Worm (Caenorhabditis elegans): ENCODE results near the gene aak-1.

The aak-1 gene

ce11 chrIII:8719769-8720252 lies 41.1 kb downstream of the aak-1 start, which contains the start of gene hipr-1:
TSS of gene hipr-1 (plus strand) at chrIII:8720202.
- TF ChIP-seq unc-55 (GFP tag; optimal IDR thresholded peaks at IDR 0.05): peak; percentile 12
- no peak for TF ChIP-seq ceh-82 (tag; optimal IDR thresholded peaks at IDR 0.05)
- TF ChIP-seq fos-1 (tag; optimal IDR thresholded peaks at IDR 0.05): peak; percentile 9

DNA sequence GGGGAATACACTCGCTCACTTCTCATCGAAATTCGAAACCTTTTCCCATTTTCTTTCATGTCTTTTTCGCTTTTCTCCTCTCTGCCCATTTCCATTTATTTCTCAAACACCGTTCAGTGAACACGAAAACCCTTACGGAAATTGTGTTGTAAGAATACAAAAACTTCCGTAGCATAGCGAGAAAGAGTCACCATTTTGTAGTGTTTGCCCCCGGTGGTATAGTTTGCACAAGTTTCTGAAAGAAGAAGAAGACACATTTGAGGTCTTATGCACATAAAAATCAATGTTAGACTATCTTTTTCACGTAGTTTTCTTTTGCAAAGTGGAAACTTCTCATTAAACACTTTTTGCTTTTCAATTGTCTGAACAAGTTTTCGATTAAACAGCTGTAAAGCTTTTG lies 41.8 kb downstream of the aak-1 start:
- TF ChIP-seq ztf-1 (GFP tag; conservative IDR thresholded peaks at IDR 0.05) (no peak), lin-39 (tag; optimal IDR thresholded peaks at IDR 0.05) (no peak), unc-62 (GFP tag; optimal IDR thresholded peaks at IDR 0.05) (no peak), C34F6.9 (tag; optimal IDR thresholded peaks at IDR 0.05) (no peak), ceh-16 (tag; optimal IDR thresholded peaks at IDR 0.05) (no peak), mab-5 (tag; optimal IDR thresholded peaks at IDR 0.05) (no peak), lsy-2 (tag; optimal IDR thresholded peaks at IDR 0.05) (no peak)

ce11 chrIII:8718592-8718991 lies 42.3 kb downstream of the aak-1 start:
- TF ChIP-seq Y55F3AM.14 (GFP tag; optimal IDR thresholded peaks at IDR 0.05) (no peak), fos-1 (tag; optimal IDR thresholded peaks at IDR 0.05) (peak; percentile 47), nhr-10 (tag; optimal IDR thresholded peaks at IDR 0.05) (no peak)

- no peak for TF ChIP-seq elt-1 (tag; optimal IDR thresholded peaks at IDR 0.05)
- TF ChIP-seq unc-55 (GFP tag; optimal IDR thresholded peaks at IDR 0.05): peak; percentile 30
- peak in 1 of 2 experiments; percentile 9 for TF ChIP-seq lsy-2 (tag; optimal IDR thresholded peaks at IDR 0.05)
Measured at ce11 chrIII:8717231-8717694, 43.6 kb downstream of the aak-1 start, which contains the start of gene mrpl-11. TSS of gene mrpl-11 (plus strand) at chrIII:8717644.

DNA sequence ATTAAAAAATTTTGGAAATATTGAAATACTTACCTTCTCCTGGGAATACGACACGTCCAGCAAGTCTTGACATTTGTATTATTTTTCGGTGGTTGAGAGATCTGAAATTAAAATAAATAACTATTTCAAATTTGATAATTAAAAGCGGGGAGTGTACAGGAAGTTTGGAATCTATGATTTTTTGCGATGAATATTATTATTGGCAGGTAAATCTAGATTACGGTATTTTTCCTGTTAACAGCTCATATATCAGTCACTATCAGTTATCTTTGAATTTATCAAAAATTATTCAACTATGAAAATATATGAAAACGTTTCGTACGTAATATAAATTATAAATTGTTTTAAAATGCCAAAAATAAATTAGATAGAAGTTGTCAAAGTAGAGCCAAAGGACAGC lies 44.8 kb downstream of the aak-1 start, which contains the start of gene B0303.14:
TSS of gene B0303.14 (minus strand) at position 101 of the 400 bp plus-strand sequence.
- TF ChIP-seq aly-2 (tag; optimal IDR thresholded peaks at IDR 0.05): no peak
- no peak for TF ChIP-seq sma-9 (GFP tag; optimal IDR thresholded peaks at IDR 0.05)
- no peak for TF ChIP-seq sma-9 (tag; optimal IDR thresholded peaks at IDR 0.05)
- TF ChIP-seq ZK546.5 (tag; optimal IDR thresholded peaks at IDR 0.05): no peak
- TF ChIP-seq nhr-12 (tag; optimal IDR thresholded peaks at IDR 0.05): no peak
- TF ChIP-seq ama-1 (optimal IDR thresholded peaks at IDR 0.05): no peak
- TF ChIP-seq nhr-25 (tag; optimal IDR thresholded peaks at IDR 0.05): no peak
- no peak for TF ChIP-seq nhr-10 (tag; optimal IDR thresholded peaks at IDR 0.05)
- no peak for TF ChIP-seq unc-55 (GFP tag; optimal IDR thresholded peaks at IDR 0.05)
- TF ChIP-seq unc-62 (GFP tag; optimal IDR thresholded peaks at IDR 0.05): no peak
- no peak for TF ChIP-seq crh-2 (tag; optimal IDR thresholded peaks at IDR 0.05)
- no peak for TF ChIP-seq snpc-4 (tag; optimal IDR thresholded peaks at IDR 0.05)

DNA sequence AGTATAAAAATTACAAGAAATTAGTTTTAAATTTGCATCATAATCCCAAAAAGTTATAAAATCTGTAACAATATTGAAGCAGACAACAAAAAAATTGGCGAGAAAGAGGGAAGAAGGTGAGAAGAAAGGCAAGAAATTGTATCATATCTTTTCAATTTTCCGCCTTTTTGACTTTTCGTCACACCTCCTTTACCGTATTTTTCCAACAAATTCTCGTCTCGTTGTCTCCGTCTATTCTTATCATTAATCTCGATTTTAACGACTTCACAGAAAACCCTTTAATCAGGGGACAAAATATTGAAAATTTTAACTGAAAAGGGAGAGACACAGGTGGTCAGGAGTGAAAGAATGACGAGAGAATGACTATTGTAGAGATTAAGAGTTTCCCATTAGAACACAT lies 47.9 kb downstream of the aak-1 start:
- no peak for TF ChIP-seq nhr-23 (tag; optimal IDR thresholded peaks at IDR 0.05)
- TF ChIP-seq F13H6.1 (tag; optimal IDR thresholded peaks at IDR 0.05): no peak
- no peak for TF ChIP-seq skn-1 (tag; optimal IDR thresholded peaks at IDR 0.05)
- no peak for TF ChIP-seq sem-4 (tag; optimal IDR thresholded peaks at IDR 0.05)
- no peak for TF ChIP-seq nhr-21 (tag; optimal IDR thresholded peaks at IDR 0.05)
- TF ChIP-seq R02D3.7 (tag; optimal IDR thresholded peaks at IDR 0.05): no peak
- no peak for TF ChIP-seq snpc-4 (tag; optimal IDR thresholded peaks at IDR 0.05)
- no peak for TF ChIP-seq dmd-4 (tag; optimal IDR thresholded peaks at IDR 0.05)
- TF ChIP-seq zag-1 (tag; optimal IDR thresholded peaks at IDR 0.05): no peak
- TF ChIP-seq lin-11 (tag; optimal IDR thresholded peaks at IDR 0.05): no peak
- TF ChIP-seq unc-62 (GFP tag; optimal IDR thresholded peaks at IDR 0.05): no peak
- no peak for TF ChIP-seq unc-39 (tag; optimal IDR thresholded peaks at IDR 0.05)
- no peak for TF ChIP-seq peb-1 (tag; optimal IDR thresholded peaks at IDR 0.05)
- no peak for TF ChIP-seq gmeb-1 (tag; optimal IDR thresholded peaks at IDR 0.05)
- no peak for TF ChIP-seq elt-3 (tag; optimal IDR thresholded peaks at IDR 0.05)
- TF ChIP-seq blmp-1 (tag; optimal IDR thresholded peaks at IDR 0.05; ENCODE audit: insufficient read depth): no peak
- no peak for TF ChIP-seq crh-2 (tag; optimal IDR thresholded peaks at IDR 0.05)
- TF ChIP-seq nhr-25 (tag; optimal IDR thresholded peaks at IDR 0.05): no peak
- TF ChIP-seq lin-13 (GFP tag; optimal IDR thresholded peaks at IDR 0.05): no peak
- TF ChIP-seq nhr-237 (tag; optimal IDR thresholded peaks at IDR 0.05): no peak

Data from whole organism, L2 larva.